Fruit fly (Drosophila melanogaster): Measurements from ENCODE around the gene Paris.

Gene Paris

dm6 chr2L:4448582-4449016 lies 14.8 kb upstream of the Paris start, which contains the start of gene MFS18:
MFS18 (minus strand) TSS chr2L:4448635.
- TF ChIP-seq ttk (optimal IDR thresholded peaks at IDR 0.05) (no peak), psq (optimal IDR thresholded peaks at IDR 0.05) (peak; percentile 40)

- TF ChIP-seq h (optimal IDR thresholded peaks at IDR 0.05) (no peak), psq (optimal IDR thresholded peaks at IDR 0.05) (no peak), insv (optimal IDR thresholded peaks at IDR 0.05) (no peak), ttk (optimal IDR thresholded peaks at IDR 0.05) (no peak), Myc (optimal IDR thresholded peaks at IDR 0.05) (no peak), Sin3A (optimal IDR thresholded peaks at IDR 0.05) (no peak)
Observed at dm6 chr2L:4452798-4453197, 10.6 kb upstream of the Paris start, which contains the start of gene CG15439. CG15439 (minus strand) TSS chr2L:4453038.

dm6 chr2L:4454009-4454689 lies 9.3 kb upstream of the Paris start, which contains the start of the genes Secp43 and ND-B8:
Secp43 (minus strand) TSS chr2L:4454453.
ND-B8 (plus strand) TSS chr2L:4454626.
- TF ChIP-seq h (optimal IDR thresholded peaks at IDR 0.05) (no peak), Sin3A (optimal IDR thresholded peaks at IDR 0.05) (no peak), Myc (optimal IDR thresholded peaks at IDR 0.05) (no peak)

- TF ChIP-seq ttk (optimal IDR thresholded peaks at IDR 0.05) = no peak
- no peak for TF ChIP-seq psq (optimal IDR thresholded peaks at IDR 0.05)
- no peak for TF ChIP-seq h (optimal IDR thresholded peaks at IDR 0.05)
- no peak for TF ChIP-seq insv (optimal IDR thresholded peaks at IDR 0.05)
- no peak for TF ChIP-seq Sin3A (optimal IDR thresholded peaks at IDR 0.05)
- TF ChIP-seq Myc (optimal IDR thresholded peaks at IDR 0.05) = no peak
Observed at dm6 chr2L:4456539-4456994, 6.8 kb upstream of the Paris start, which contains the start of gene Gs1l. Gs1l (minus strand) TSS chr2L:4456807.

- no peak for TF ChIP-seq h (optimal IDR thresholded peaks at IDR 0.05)
- TF ChIP-seq ttk (optimal IDR thresholded peaks at IDR 0.05) = no peak
- no peak for TF ChIP-seq Myc (optimal IDR thresholded peaks at IDR 0.05)
- no peak for TF ChIP-seq Sin3A (optimal IDR thresholded peaks at IDR 0.05)
- no peak for TF ChIP-seq insv (optimal IDR thresholded peaks at IDR 0.05)
- no peak for TF ChIP-seq psq (optimal IDR thresholded peaks at IDR 0.05)
Observed at dm6 chr2L:4458119-4459056, 5.0 kb upstream of the Paris start, which contains the start of gene RpL27A. RpL27A (minus strand) TSS chr2L:4458364.

- no peak for TF ChIP-seq insv (optimal IDR thresholded peaks at IDR 0.05)
- no peak for TF ChIP-seq psq (optimal IDR thresholded peaks at IDR 0.05)
- no peak for TF ChIP-seq h (optimal IDR thresholded peaks at IDR 0.05)
- no peak for TF ChIP-seq Sin3A (optimal IDR thresholded peaks at IDR 0.05)
- TF ChIP-seq Myc (optimal IDR thresholded peaks at IDR 0.05) = no peak
- no peak for TF ChIP-seq ttk (optimal IDR thresholded peaks at IDR 0.05)
Observed at dm6 chr2L:4459543-4459942, 3.9 kb upstream of the Paris start, which contains the start of the genes mRpL27 and CG15435. mRpL27 (minus strand) TSS chr2L:4459638. CG15435 (plus strand) TSS chr2L:4459729.

- TF ChIP-seq psq (optimal IDR thresholded peaks at IDR 0.05) = no peak
- no peak for TF ChIP-seq Myc (optimal IDR thresholded peaks at IDR 0.05)
- no peak for TF ChIP-seq Sin3A (optimal IDR thresholded peaks at IDR 0.05)
- no peak for TF ChIP-seq insv (optimal IDR thresholded peaks at IDR 0.05)
- TF ChIP-seq h (optimal IDR thresholded peaks at IDR 0.05) = no peak
- TF ChIP-seq ttk (optimal IDR thresholded peaks at IDR 0.05) = no peak
Observed at dm6 chr2L:4464946-4465345, 1.5 kb downstream of the Paris start, which contains the start of gene FIG4. FIG4 (plus strand) TSS chr2L:4465174.

dm6 chr2L:4475422-4475821 lies 12.0 kb downstream of the Paris start:
- TF ChIP-seq h (optimal IDR thresholded peaks at IDR 0.05) (no peak), insv (optimal IDR thresholded peaks at IDR 0.05) (no peak), Myc (optimal IDR thresholded peaks at IDR 0.05) (no peak), ttk (optimal IDR thresholded peaks at IDR 0.05) (no peak), Sin3A (optimal IDR thresholded peaks at IDR 0.05) (no peak), psq (optimal IDR thresholded peaks at IDR 0.05) (no peak)

- TF ChIP-seq Myc (optimal IDR thresholded peaks at IDR 0.05) (no peak), ttk (optimal IDR thresholded peaks at IDR 0.05) (no peak), h (optimal IDR thresholded peaks at IDR 0.05) (no peak)
Observed at dm6 chr2L:4476672-4477273, 13.4 kb downstream of the Paris start, which contains the start of gene ine. ine (minus strand) TSS chr2L:4477022.

- TF ChIP-seq Sin3A (optimal IDR thresholded peaks at IDR 0.05) (no peak), Myc (optimal IDR thresholded peaks at IDR 0.05) (no peak), ttk (optimal IDR thresholded peaks at IDR 0.05) (no peak), h (optimal IDR thresholded peaks at IDR 0.05) (no peak), insv (optimal IDR thresholded peaks at IDR 0.05) (no peak), psq (optimal IDR thresholded peaks at IDR 0.05) (no peak)
Observed at dm6 chr2L:4477978-4478377, 14.6 kb downstream of the Paris start.
